Worm (Caenorhabditis elegans): Measurements from ENCODE around the gene F52C12.2.

ce11 chrIV:1917819-1918218, 35.6 kb upstream of the F52C12.2 start, which contains the start of gene elt-6:
- TF ChIP-seq elt-3 (tag; optimal IDR thresholded peaks at IDR 0.05) (no peak), alr-1 (tag; optimal IDR thresholded peaks at IDR 0.05) (no peak), snpc-4 (tag; optimal IDR thresholded peaks at IDR 0.05) (no peak), ztf-4 (tag; optimal IDR thresholded peaks at IDR 0.05) (no peak), ama-1 (optimal IDR thresholded peaks at IDR 0.05) (no peak), unc-62 (GFP tag; optimal IDR thresholded peaks at IDR 0.05) (no peak), fos-1 (tag; optimal IDR thresholded peaks at IDR 0.05) (no peak), lin-13 (GFP tag; optimal IDR thresholded peaks at IDR 0.05) (no peak), lsy-2 (tag; optimal IDR thresholded peaks at IDR 0.05) (no peak), elt-1 (tag; optimal IDR thresholded peaks at IDR 0.05) (no peak), dmd-4 (tag; optimal IDR thresholded peaks at IDR 0.05) (no peak), unc-55 (GFP tag; optimal IDR thresholded peaks at IDR 0.05) (peak; percentile 6)
